Fruit fly (Drosophila melanogaster) whole organism, pupa: Measurements from ENCODE around the gene NPFR.

Experiments used
- CG12605 ChIP-seq: fragments of 200-800 bp; sonication (Bioruptor generic); IDR thresholded peaks from 2 replicates; pipeline ENCODE4 v1.3.6; 2022; ENCODE audit warnings: missing biosample characterization, missing genetic modification characterization
- CG13204 ChIP-seq: fragments of 200-800 bp; sonication (Bioruptor generic); optimal IDR thresholded peaks from 2 replicates; lab custom pipeline; 2018; ENCODE audit warnings: missing biosample characterization, mild to moderate bottlenecking, missing genetic modification characterization, moderate library complexity
- CG15710 ChIP-seq: fragments of 200-800 bp; sonication (Bioruptor generic); optimal IDR thresholded peaks from 2 replicates; lab custom pipeline; 2018; ENCODE audit warnings: missing biosample characterization, mild to moderate bottlenecking, missing genetic modification characterization, moderate library complexity
- CG32121 ChIP-seq: fragments of 200-800 bp; sonication (Bioruptor generic); IDR thresholded peaks from 2 replicates; pipeline ENCODE4 v1.3.6; 2022; ENCODE audit warnings: missing biosample characterization, missing genetic modification characterization
- CG4496 ChIP-seq: fragments of 200-800 bp; sonication (Bioruptor generic); IDR thresholded peaks from 3 replicates; pipeline ENCODE4 v1.3.6; 2022; ENCODE audit warnings: missing biosample characterization, missing genetic modification characterization
- CG8301 ChIP-seq: fragments of 200-800 bp; sonication (Bioruptor generic); optimal IDR thresholded peaks from 2 replicates; lab custom pipeline; 2018; ENCODE audit warnings: missing biosample characterization, mild to moderate bottlenecking, missing genetic modification characterization
- CG9948 ChIP-seq: fragments of 200-800 bp; sonication (Bioruptor generic); optimal IDR thresholded peaks from 2 replicates; lab custom pipeline; 2018; ENCODE audit warnings: missing biosample characterization, mild to moderate bottlenecking, missing genetic modification characterization, moderate library complexity
- D1 ChIP-seq: fragments of 200-800 bp; sonication (Bioruptor generic); optimal IDR thresholded peaks from 2 replicates; lab custom pipeline; 2018; ENCODE audit warnings: missing biosample characterization, mild to moderate bottlenecking, missing genetic modification characterization, moderate library complexity
- Ets98B ChIP-seq: fragments of 200-800 bp; sonication (Bioruptor generic); IDR thresholded peaks from 2 replicates; pipeline ENCODE4 v1.3.6; 2022; ENCODE audit warnings: missing biosample characterization, missing genetic modification characterization
- Pif1B ChIP-seq: fragments of 200-800 bp; sonication (Bioruptor generic); optimal IDR thresholded peaks from 3 replicates; lab custom pipeline; 2016; ENCODE audit warnings: missing biosample characterization, missing genetic modification characterization
- Snoo ChIP-seq: fragments of 200-800 bp; sonication (Bioruptor generic); optimal IDR thresholded peaks from 3 replicates; lab custom pipeline; 2017; ENCODE audit warnings: missing biosample characterization, mild to moderate bottlenecking, missing genetic modification characterization, inconsistent platforms
- fd96Ca ChIP-seq: fragments of 200-800 bp; sonication (Bioruptor generic); IDR thresholded peaks from 3 replicates; pipeline ENCODE4 v1.3.6; 2022; ENCODE audit warnings: missing biosample characterization, missing genetic modification characterization
- gl ChIP-seq: fragments of 200-800 bp; sonication (Bioruptor generic); optimal IDR thresholded peaks from 2 replicates; lab custom pipeline; 2018; ENCODE audit warnings: missing biosample characterization, mild to moderate bottlenecking, missing genetic modification characterization

- TF ChIP-seq CG32121 (no peak), Ets98B (no peak), gl (tag; lab: Kevin White, UChicago) (no peak), CG13204 (GFP tag; lab: Kevin White, UChicago) (no peak), fd96Ca (GFP tag; lab: Robert Waterston, UW) (no peak), CG15710 (tag; lab: Kevin White, UChicago) (no peak), CG8301 (no peak), Snoo (tag; lab: Kevin White, UChicago) (no peak), CG4496 (GFP tag; lab: Robert Waterston, UW) (no peak), CG9948 (tag; lab: Kevin White, UChicago) (no peak), D1 (tag; lab: Kevin White, UChicago) (no peak), Pif1B (GFP tag; lab: Kevin White, UChicago) (no peak), CG12605 (GFP tag; lab: Robert Waterston, UW) (no peak)
Observed at dm6 chr3R:6149593-6149992, 37.5 kb upstream of the NPFR start.
